Fruit fly (Drosophila melanogaster) whole organism, embryonic: ENCODE data around the gene CG13309.

Experiments used
- Abd-B ChIP-seq: fragments of 200-800 bp; sonication (Bioruptor generic); optimal IDR thresholded peaks from 2 replicates; lab custom pipeline; 2018; ENCODE audit warnings: missing biosample characterization, mild to moderate bottlenecking, missing genetic modification characterization, moderate library complexity
- CG10543 ChIP-seq: fragments of 200-800 bp; sonication (Bioruptor generic); optimal IDR thresholded peaks from 3 replicates; lab custom pipeline; 2017; ENCODE audit warnings: missing biosample characterization, mild to moderate bottlenecking, missing genetic modification characterization, moderate library complexity
- CG11398 ChIP-seq: fragments of 200-800 bp; sonication (Bioruptor generic); optimal IDR thresholded peaks from 2 replicates; lab custom pipeline; 2016; ENCODE audit warnings: missing biosample characterization, missing genetic modification characterization
- CG1233 ChIP-seq: fragments of 200-800 bp; sonication (Bioruptor generic); optimal IDR thresholded peaks from 4 replicates; lab custom pipeline; 2018; ENCODE audit warnings: missing biosample characterization, mild to moderate bottlenecking, missing genetic modification characterization
- CG15514 ChIP-seq: fragments of 200-800 bp; sonication (Bioruptor generic); optimal IDR thresholded peaks from 3 replicates; lab custom pipeline; 2017; ENCODE audit warnings: missing biosample characterization, missing genetic modification characterization, mild to moderate bottlenecking, moderate library complexity, missing genetic modification reagents
- CG17568 ChIP-seq: fragments of 200-800 bp; sonication (Bioruptor generic); optimal IDR thresholded peaks from 2 replicates; lab custom pipeline; 2018; ENCODE audit warnings: missing biosample characterization, mild to moderate bottlenecking, missing genetic modification characterization, moderate library complexity
- CG1792 ChIP-seq: fragments of 200-800 bp; sonication (Bioruptor generic); optimal IDR thresholded peaks from 2 replicates; lab custom pipeline; 2016; ENCODE audit warnings: missing biosample characterization, missing genetic modification characterization
- CG31224 ChIP-seq: fragments of 200-800 bp; sonication (Bioruptor generic); IDR thresholded peaks from 2 replicates; pipeline ENCODE4 v1.3.6; 2022; ENCODE audit warnings: missing biosample characterization, missing genetic modification characterization
- CG31365 ChIP-seq: fragments of 200-800 bp; sonication (Bioruptor generic); optimal IDR thresholded peaks from 2 replicates; lab custom pipeline; 2018; ENCODE audit warnings: missing biosample characterization, mild to moderate bottlenecking, missing genetic modification characterization
- CG32532 ChIP-seq: fragments of 200-800 bp; sonication (Bioruptor generic); IDR thresholded peaks from 2 replicates; pipeline ENCODE4 v1.3.6; 2022; ENCODE audit warnings: missing biosample characterization, missing genetic modification characterization
- CG43689 ChIP-seq: fragments of 200-800 bp; sonication (Bioruptor generic); IDR thresholded peaks from 2 replicates; pipeline ENCODE4 v1.3.6; 2022; ENCODE audit warnings: missing biosample characterization, missing genetic modification characterization
- CG4424 ChIP-seq: fragments of 200-800 bp; sonication (Bioruptor generic); optimal IDR thresholded peaks from 3 replicates; lab custom pipeline; 2016; ENCODE audit warnings: missing biosample characterization, missing genetic modification characterization
- CG6254 ChIP-seq: fragments of 200-800 bp; sonication (Bioruptor generic); optimal IDR thresholded peaks from 3 replicates; lab custom pipeline; 2017; ENCODE audit warnings: mild to moderate bottlenecking, missing biosample characterization, missing genetic modification reagents, missing genetic modification characterization
- CG6813 ChIP-seq: fragments of 200-800 bp; sonication (Bioruptor generic); optimal IDR thresholded peaks from 2 replicates; lab custom pipeline; 2017; ENCODE audit warnings: missing biosample characterization, missing genetic modification characterization, mild to moderate bottlenecking, moderate library complexity, missing genetic modification reagents
- CG8944 ChIP-seq: fragments of 200-800 bp; sonication (Bioruptor generic); optimal IDR thresholded peaks from 3 replicates; lab custom pipeline; 2016; ENCODE audit warnings: missing biosample characterization, missing genetic modification characterization
- Ets65A ChIP-seq: fragments of 200-800 bp; sonication (Bioruptor generic); peaks from one replicate; lab custom pipeline; 2016; ENCODE audit warnings: missing biosample characterization, missing genetic modification characterization
- Fer1 ChIP-seq: fragments of 200-800 bp; sonication (Bioruptor generic); optimal IDR thresholded peaks from 2 replicates; lab custom pipeline; 2017; ENCODE audit warnings: missing biosample characterization, mild to moderate bottlenecking, missing genetic modification characterization
- Gsc ChIP-seq: fragments of 200-800 bp; sonication (Bioruptor generic); IDR thresholded peaks from 2 replicates; pipeline ENCODE4 v1.3.6; 2022; ENCODE audit warnings: missing biosample characterization, missing genetic modification characterization
- Hr78 ChIP-seq, 2 experiments: fragments of 200-800 bp in 1 of 2; fragments of >200 bp in 1 of 2; sonication (Bioruptor generic) in 1 of 2; optimal IDR thresholded peaks; 2 replicates each; lab custom pipeline; 2017 to 2019; ENCODE audit warnings: missing biosample characterization in 2 of 2, missing genetic modification characterization in 2 of 2, mild to moderate bottlenecking in 1 of 2, moderate library complexity in 1 of 2
- MESR4 ChIP-seq: fragments of 200-800 bp; sonication (Bioruptor generic); optimal IDR thresholded peaks from 2 replicates; lab custom pipeline; 2018; ENCODE audit warnings: missing biosample characterization, mild to moderate bottlenecking, missing genetic modification characterization, moderate library complexity
- MTF-1 ChIP-seq: fragments of 200-800 bp; sonication (Bioruptor generic); optimal IDR thresholded peaks from 2 replicates; lab custom pipeline; 2018; ENCODE audit warnings: missing biosample characterization, mild to moderate bottlenecking, missing genetic modification characterization, borderline replicate concordance
- NFAT ChIP-seq: fragments of 200-800 bp; sonication (Bioruptor generic); IDR thresholded peaks from 2 replicates; pipeline ENCODE4 v1.3.6; 2022; ENCODE audit warnings: missing biosample characterization, missing genetic modification characterization
- NK7.1 ChIP-seq: fragments of 200-800 bp; sonication (Bioruptor generic); optimal IDR thresholded peaks from 3 replicates; lab custom pipeline; 2016; ENCODE audit warnings: missing biosample characterization, missing genetic modification characterization
- Scr ChIP-seq: fragments of 200-800 bp; sonication (Bioruptor generic); IDR thresholded peaks from 2 replicates; pipeline ENCODE4 v1.3.6; 2022; ENCODE audit warnings: missing biosample characterization, missing genetic modification characterization; ENCODE audit not compliant: partially characterized antibody
- Sin3A ChIP-seq: fragments of >200 bp; optimal IDR thresholded peaks from 2 replicates; lab custom pipeline; 2018
- Sox100B ChIP-seq: fragments of 200-800 bp; sonication (Bioruptor generic); optimal IDR thresholded peaks from 3 replicates; lab custom pipeline; 2018; ENCODE audit warnings: missing biosample characterization, mild to moderate bottlenecking, missing genetic modification characterization
- Stat92E ChIP-seq, 3 experiments: fragments of >200 bp in 2 of 3; fragments of 200-800 bp in 1 of 3; sonication (Bioruptor generic) in 1 of 3; optimal IDR thresholded peaks; 2 replicates each; lab custom pipeline; 2017 to 2019; ENCODE audit warnings: missing biosample characterization in 3 of 3, missing genetic modification characterization in 3 of 3, mild to moderate bottlenecking in 1 of 3, moderate library complexity in 1 of 3
- abd-A ChIP-seq: fragments of 200-800 bp; sonication (Bioruptor generic); optimal IDR thresholded peaks from 3 replicates; lab custom pipeline; 2019; ENCODE audit warnings: missing biosample characterization, mild to moderate bottlenecking, missing genetic modification characterization, moderate library complexity
- ac ChIP-seq: fragments of 200-800 bp; sonication (Bioruptor generic); optimal IDR thresholded peaks from 3 replicates; lab custom pipeline; 2017; ENCODE audit warnings: missing biosample characterization, mild to moderate bottlenecking, missing genetic modification characterization
- az2 ChIP-seq: fragments of 200-800 bp; sonication (Bioruptor generic); optimal IDR thresholded peaks from 3 replicates; lab custom pipeline; 2016; ENCODE audit warnings: missing biosample characterization, missing genetic modification characterization
- bowl ChIP-seq: fragments of 200-800 bp; sonication (Bioruptor generic); IDR thresholded peaks from 2 replicates; pipeline ENCODE4 v1.3.6; 2022; ENCODE audit warnings: missing biosample characterization, missing genetic modification characterization
- chm ChIP-seq: fragments of 200-800 bp; sonication (Bioruptor generic); IDR thresholded peaks from 2 replicates; pipeline ENCODE4 v1.3.6; 2022; ENCODE audit warnings: missing biosample characterization, missing genetic modification characterization
- disco-r ChIP-seq: fragments of 200-800 bp; sonication (Bioruptor generic); optimal IDR thresholded peaks from 2 replicates; lab custom pipeline; 2016; ENCODE audit warnings: missing biosample characterization, missing genetic modification characterization
- ems ChIP-seq: fragments of 200-800 bp; sonication (Bioruptor generic); optimal IDR thresholded peaks from 3 replicates; lab custom pipeline; 2016; ENCODE audit warnings: missing biosample characterization, missing genetic modification characterization
- fd64A ChIP-seq: fragments of 200-800 bp; sonication (Bioruptor generic); optimal IDR thresholded peaks from 3 replicates; lab custom pipeline; 2018; ENCODE audit warnings: missing biosample characterization, mild to moderate bottlenecking, missing genetic modification characterization
- hkb ChIP-seq, 2 experiments: fragments of 200-800 bp in 1 of 2; fragments of >200 bp in 1 of 2; sonication (Bioruptor generic) in 1 of 2; IDR thresholded peaks in 1 of 2; optimal IDR thresholded peaks in 1 of 2; 2 replicates each; pipeline versions ENCODE4 v1.3.6 to Lab custom; 2017 to 2022; ENCODE audit warnings: missing biosample characterization in 1 of 2, missing genetic modification characterization in 1 of 2
- insv ChIP-seq, 2 experiments: fragments of 200-800 bp; sonication (Bioruptor generic); optimal IDR thresholded peaks; 3 replicates each; lab custom pipeline; 2016 to 2018; ENCODE audit warnings: missing biosample characterization in 2 of 2, missing genetic modification characterization in 2 of 2
- lab ChIP-seq: fragments of 200-800 bp; sonication (Bioruptor generic); optimal IDR thresholded peaks from 3 replicates; lab custom pipeline; 2017; ENCODE audit warnings: missing biosample characterization, missing genetic modification characterization, mild to moderate bottlenecking, moderate library complexity, missing genetic modification reagents
- lov ChIP-seq, 2 experiments: fragments of 200-800 bp in 1 of 2; fragments of >200 bp in 1 of 2; sonication (Bioruptor generic) in 1 of 2; IDR thresholded peaks in 1 of 2; optimal IDR thresholded peaks in 1 of 2; 2 replicates in 1 of 2; 3 replicates in 1 of 2; pipeline versions ENCODE4 v1.3.6 to Lab custom; 2017 to 2022; ENCODE audit warnings: missing biosample characterization in 1 of 2, missing genetic modification characterization in 1 of 2
- nerfin-1 ChIP-seq: fragments of 200-800 bp; sonication (Bioruptor generic); optimal IDR thresholded peaks from 3 replicates; lab custom pipeline; 2019; ENCODE audit warnings: missing biosample characterization, mild to moderate bottlenecking, missing genetic modification characterization, moderate library complexity
- pfk ChIP-seq: fragments of 200-800 bp; sonication (Bioruptor generic); optimal IDR thresholded peaks from 2 replicates; lab custom pipeline; 2018; ENCODE audit warnings: missing biosample characterization, mild to moderate bottlenecking, missing genetic modification characterization, moderate library complexity
- psq ChIP-seq: fragments of 200-800 bp; sonication (Bioruptor generic); optimal IDR thresholded peaks from 2 replicates; lab custom pipeline; 2017; ENCODE audit warnings: missing biosample characterization, missing genetic modification characterization
- ranshi ChIP-seq: fragments of 200-800 bp; sonication (Bioruptor generic); IDR thresholded peaks from 2 replicates; pipeline ENCODE4 v1.3.6; 2022; ENCODE audit warnings: missing biosample characterization, missing genetic modification characterization
- repo ChIP-seq: fragments of 200-800 bp; sonication (Bioruptor generic); optimal IDR thresholded peaks from 2 replicates; lab custom pipeline; 2016; ENCODE audit warnings: missing biosample characterization, missing genetic modification characterization
- seq ChIP-seq: fragments of 200-800 bp; sonication (Bioruptor generic); IDR thresholded peaks from 2 replicates; pipeline ENCODE4 v1.3.6; 2022; ENCODE audit warnings: missing biosample characterization, missing genetic modification characterization
- sisA ChIP-seq: fragments of 200-800 bp; sonication (Bioruptor generic); IDR thresholded peaks from 2 replicates; pipeline ENCODE4 v1.3.6; 2022; ENCODE audit warnings: missing biosample characterization, missing genetic modification characterization
- trh ChIP-seq: fragments of 200-800 bp; sonication (Bioruptor generic); optimal IDR thresholded peaks from 2 replicates; lab custom pipeline; 2016; ENCODE audit warnings: missing biosample characterization, missing genetic modification characterization
- twi ChIP-seq: fragments of 200-800 bp; optimal IDR thresholded peaks from 2 replicates; lab custom pipeline; 2019; ENCODE audit warnings: missing biosample characterization, mild to moderate bottlenecking, missing genetic modification characterization, moderate library complexity
- zen ChIP-seq: fragments of 200-800 bp; sonication (Bioruptor generic); optimal IDR thresholded peaks from 3 replicates; lab custom pipeline; 2018; ENCODE audit warnings: missing biosample characterization, mild to moderate bottlenecking, missing genetic modification characterization, moderate library complexity
- zf30C ChIP-seq: fragments of 200-800 bp; sonication (Bioruptor generic); optimal IDR thresholded peaks from 3 replicates; lab custom pipeline; 2018; ENCODE audit warnings: missing biosample characterization, mild to moderate bottlenecking, missing genetic modification characterization

Gene CG13309

dm6 chr3L:8834886-8835285 lies 24.7 kb downstream of the CG13309 start (continued):
- peak; percentile 2 for TF ChIP-seq CG15514 (GFP tag; lab: Kevin White, UChicago)
- peak; percentile 20 for TF ChIP-seq Fer1 (GFP tag; lab: Kevin White, UChicago)
- no peak for TF ChIP-seq CG32532 (GFP tag; lab: Robert Waterston, UW)
- TF ChIP-seq MTF-1 (GFP tag; lab: Kevin White, UChicago), result peak; percentile 55
- no peak for TF ChIP-seq CG10543 (GFP tag; lab: Kevin White, UChicago)
- peak; percentile 15 for TF ChIP-seq CG6254
- peak; percentile 12 for TF ChIP-seq CG17568 (GFP tag; lab: Kevin White, UChicago)
- TF ChIP-seq MESR4 (GFP tag; lab: Kevin White, UChicago), result no peak
- no peak for TF ChIP-seq ems (GFP tag; lab: Kevin White, UChicago)
- no peak for TF ChIP-seq seq
- no peak for TF ChIP-seq az2 (GFP tag; lab: Kevin White, UChicago)
- no peak for TF ChIP-seq bowl (GFP tag; lab: Robert Waterston, UW)
- no peak for TF ChIP-seq CG31224 (GFP tag; lab: Robert Waterston, UW)
- no peak for TF ChIP-seq Scr
- peak; percentile 37 for TF ChIP-seq ac (GFP tag; lab: Kevin White, UChicago)
- no peak for TF ChIP-seq insv (GFP tag; optimal IDR thresholded peaks at IDR 0.05; lab: Kevin White, UChicago)
- no peak for TF ChIP-seq zf30C (GFP tag; lab: Kevin White, UChicago)
- no peak for TF ChIP-seq sisA
- no peak for TF ChIP-seq CG1792 (GFP tag; lab: Kevin White, UChicago)
- peak; percentile 7 for TF ChIP-seq Sox100B (GFP tag; lab: Kevin White, UChicago)
- no peak for TF ChIP-seq NK7.1 (GFP tag; lab: Kevin White, UChicago)
- peak; percentile 26 for TF ChIP-seq nerfin-1
- no peak for TF ChIP-seq Ets65A (GFP tag; lab: Kevin White, UChicago)
- no peak for TF ChIP-seq abd-A
- TF ChIP-seq hkb (optimal IDR thresholded peaks at IDR 0.05; lab: Kevin White, UChicago), result no peak
- TF ChIP-seq hkb (GFP tag; IDR thresholded peaks at IDR 0.05; lab: Robert Waterston, UW), result peak; percentile 45; the same call in 1 of the 2 replicates
- TF ChIP-seq fd64A (GFP tag; lab: Kevin White, UChicago), result peak; percentile 52
- TF ChIP-seq CG4424, result no peak
- 0 out of 2 replicates have a peak, but pooled peaks have one; percentile 17 for TF ChIP-seq NFAT (GFP tag; lab: Robert Waterston, UW)
- TF ChIP-seq CG8944 (GFP tag; lab: Kevin White, UChicago), result no peak
- TF ChIP-seq CG1233 (GFP tag; lab: Kevin White, UChicago), result peak; percentile 39
- TF ChIP-seq CG43689, result no peak
- TF ChIP-seq CG6813, result peak; percentile 70
- TF ChIP-seq Stat92E (GFP tag; optimal IDR thresholded peaks at IDR 0.05; lab: Kevin White, UChicago), result no peak
- TF ChIP-seq pfk (GFP tag; lab: Kevin White, UChicago), result no peak
- TF ChIP-seq Hr78 (GFP tag; optimal IDR thresholded peaks at IDR 0.05; lab: Kevin White, UChicago), result no peak
- TF ChIP-seq twi (tag; lab: Kevin White, UChicago), result peak; percentile 21
- TF ChIP-seq Sin3A, result no peak
- TF ChIP-seq ranshi (GFP tag; lab: Robert Waterston, UW), result no peak
- TF ChIP-seq disco-r (GFP tag; lab: Kevin White, UChicago), result no peak
- no peak for TF ChIP-seq lov (optimal IDR thresholded peaks at IDR 0.05; lab: Kevin White, UChicago)
- TF ChIP-seq lov (GFP tag; IDR thresholded peaks at IDR 0.05; lab: Robert Waterston, UW), result no peak
- peak; percentile 0 for TF ChIP-seq trh (GFP tag; lab: Kevin White, UChicago)
- TF ChIP-seq zen (tag; lab: Kevin White, UChicago), result no peak
- no peak for TF ChIP-seq repo
- peak; percentile 16 for TF ChIP-seq CG31365 (tag; lab: Kevin White, UChicago)
- TF ChIP-seq lab (GFP tag; lab: Kevin White, UChicago), result peak; percentile 14
- TF ChIP-seq psq, result no peak
- TF ChIP-seq chm (GFP tag; lab: Robert Waterston, UW), result peak; percentile 34; the same call in 1 of the 2 replicates
- no peak for TF ChIP-seq Abd-B
- TF ChIP-seq Gsc (GFP tag; lab: Robert Waterston, UW), result no peak
- TF ChIP-seq CG11398 (GFP tag; lab: Kevin White, UChicago), result no peak
